Fruit fly (Drosophila melanogaster): ENCODE measurements around the gene CG5916.

CG5916 gene

dm6 chr3R:16146632-16147453 lies at the start of gene CG5916, which contains the start of gene Mic26-27 (continued):
- TF ChIP-seq chif (GFP tag; optimal IDR thresholded peaks at IDR 0.05): peak; percentile 85 to 87
- TF ChIP-seq trem (tag; optimal IDR thresholded peaks at IDR 0.05): peak; percentile 80
- TF ChIP-seq caup (GFP tag; optimal IDR thresholded peaks at IDR 0.05; ENCODE audit: severe bottlenecking): peak; percentile 33
- peak; percentile 25 for TF ChIP-seq gcm2 (GFP tag; optimal IDR thresholded peaks at IDR 0.05)
- peak; percentile 79 for TF ChIP-seq CG9215 (GFP tag; IDR thresholded peaks at IDR 0.05)
- TF ChIP-seq YL-1 (GFP tag; optimal IDR thresholded peaks at IDR 0.05): peak; percentile 79
- peak; percentile 79 for TF ChIP-seq Oaz (GFP tag; IDR thresholded peaks at IDR 0.05)
- TF ChIP-seq gfzf (GFP tag; optimal IDR thresholded peaks at IDR 0.05): peak; percentile 92
- TF ChIP-seq Hr3 (GFP tag; optimal IDR thresholded peaks at IDR 0.05): peak; percentile 88
- peak; percentile 73 for TF ChIP-seq bab2 (GFP tag; optimal IDR thresholded peaks at IDR 0.05)
- no peak for TF ChIP-seq CG6765 (GFP tag; optimal IDR thresholded peaks at IDR 0.05)
- TF ChIP-seq fd64A (GFP tag; optimal IDR thresholded peaks at IDR 0.05): no peak
- TF ChIP-seq abd-A (tag; optimal IDR thresholded peaks at IDR 0.05): no peak
- TF ChIP-seq CG14441 (GFP tag; IDR thresholded peaks at IDR 0.05): peak; percentile 61; the same call in 1 of the 2 replicates
- peak; percentile 94 for TF ChIP-seq slbo (GFP tag; IDR thresholded peaks at IDR 0.05)
- no peak for TF ChIP-seq Nf-YB (GFP tag; optimal IDR thresholded peaks at IDR 0.05)
- peak; percentile 80 for TF ChIP-seq CG8944 (GFP tag; optimal IDR thresholded peaks at IDR 0.05)
- peak; percentile 8 for TF ChIP-seq en (GFP tag; optimal IDR thresholded peaks at IDR 0.05)
- peak; percentile 59 for TF ChIP-seq CG7372 (GFP tag; IDR thresholded peaks at IDR 0.05)
- no peak for TF ChIP-seq Spps (tag; optimal IDR thresholded peaks at IDR 0.05)
- TF ChIP-seq Fer2 (tag; optimal IDR thresholded peaks at IDR 0.05): peak; percentile 46
- peak; percentile 1 for TF ChIP-seq CG10274 (GFP tag; optimal IDR thresholded peaks at IDR 0.05)
- TF ChIP-seq Vsx1 (GFP tag; optimal IDR thresholded peaks at IDR 0.05): no peak
- TF ChIP-seq Aef1 (GFP tag; IDR thresholded peaks at IDR 0.05): peak; percentile 88
- TF ChIP-seq CG9437 (GFP tag; optimal IDR thresholded peaks at IDR 0.05): peak; percentile 65
- peak; percentile 90 for TF ChIP-seq sr (GFP tag; IDR thresholded peaks at IDR 0.05)
- TF ChIP-seq nau (GFP tag; optimal IDR thresholded peaks at IDR 0.05): no peak
- TF ChIP-seq Optix (GFP tag; IDR thresholded peaks at IDR 0.05): peak; percentile 89
- peak; percentile 14 for TF ChIP-seq CG6813 (GFP tag; optimal IDR thresholded peaks at IDR 0.05)
- TF ChIP-seq CG6654 (GFP tag; optimal IDR thresholded peaks at IDR 0.05): peak; percentile 11
- peak; percentile 83 for TF ChIP-seq Ada2b (GFP tag; IDR thresholded peaks at IDR 0.05)
- peak; percentile 74 for TF ChIP-seq MESR4 (GFP tag; optimal IDR thresholded peaks at IDR 0.05)
- TF ChIP-seq CG12391 (tag; optimal IDR thresholded peaks at IDR 0.05): peak; percentile 85
- TF ChIP-seq CHES-1-like (GFP tag; optimal IDR thresholded peaks at IDR 0.05): peak; percentile 84
- TF ChIP-seq repo (GFP tag; optimal IDR thresholded peaks at IDR 0.05): peak; percentile 69
- TF ChIP-seq insv (GFP tag; optimal IDR thresholded peaks at IDR 0.05): peak in 1 of 2 experiments; percentile 8
- no peak for TF ChIP-seq CG12299 (tag; optimal IDR thresholded peaks at IDR 0.05)
- TF ChIP-seq dimm (GFP tag; IDR thresholded peaks at IDR 0.05): no peak
- TF ChIP-seq Abd-B (GFP tag; optimal IDR thresholded peaks at IDR 0.05): peak; percentile 88
- TF ChIP-seq twi (tag; optimal IDR thresholded peaks at IDR 0.05): peak; percentile 85
- peak; percentile 56 for TF ChIP-seq NfI (GFP tag; optimal IDR thresholded peaks at IDR 0.05)
- peak; percentile 80 for TF ChIP-seq PHDP (tag; optimal IDR thresholded peaks at IDR 0.05)
- TF ChIP-seq CG13624 (GFP tag; optimal IDR thresholded peaks at IDR 0.05): peak; percentile 84
- TF ChIP-seq CG3847 (GFP tag; IDR thresholded peaks at IDR 0.05): peak; percentile 94
- TF ChIP-seq fru (optimal IDR thresholded peaks at IDR 0.05): no peak
- TF ChIP-seq pho (GFP tag; optimal IDR thresholded peaks at IDR 0.05): peak; percentile 94
- TF ChIP-seq CG15011 (GFP tag; optimal IDR thresholded peaks at IDR 0.05): no peak
- TF ChIP-seq CG32772 (GFP tag; IDR thresholded peaks at IDR 0.05): peak; percentile 88
- TF ChIP-seq CG18262 (tag; optimal IDR thresholded peaks at IDR 0.05): peak; percentile 71
